Worm (Caenorhabditis elegans): Measurements from ENCODE around the gene Y50D4B.6.

The Y50D4B.6 gene

ce11 chrV:1051651-1052050 is 32.5 kb upstream of the Y50D4B.6 start:
- TF ChIP-seq egl-27 (tag; optimal IDR thresholded peaks at IDR 0.05) (no peak), elt-1 (tag; optimal IDR thresholded peaks at IDR 0.05) (no peak), elt-3 (tag; optimal IDR thresholded peaks at IDR 0.05) (no peak), unc-55 (GFP tag; optimal IDR thresholded peaks at IDR 0.05) (no peak), unc-39 (tag; optimal IDR thresholded peaks at IDR 0.05) (no peak), ztf-4 (tag; optimal IDR thresholded peaks at IDR 0.05) (no peak), C34F6.9 (tag; optimal IDR thresholded peaks at IDR 0.05) (no peak), ama-1 (optimal IDR thresholded peaks at IDR 0.05) (no peak), lsy-2 (tag; optimal IDR thresholded peaks at IDR 0.05) (no peak), blmp-1 (tag; optimal IDR thresholded peaks at IDR 0.05; ENCODE audit: insufficient read depth) (no peak)

- TF ChIP-seq nhr-21 (tag; optimal IDR thresholded peaks at IDR 0.05) (no peak), mbf-1 (tag; optimal IDR thresholded peaks at IDR 0.05) (no peak), elt-1 (tag; optimal IDR thresholded peaks at IDR 0.05) (no peak), unc-39 (tag; optimal IDR thresholded peaks at IDR 0.05) (no peak), nhr-129 (tag; optimal IDR thresholded peaks at IDR 0.05) (no peak), snpc-4 (tag; optimal IDR thresholded peaks at IDR 0.05) (no peak), F13H6.1 (tag; optimal IDR thresholded peaks at IDR 0.05) (no peak), sem-4 (tag; optimal IDR thresholded peaks at IDR 0.05) (no peak), ztf-11 (tag; optimal IDR thresholded peaks at IDR 0.05) (no peak), ztf-1 (GFP tag; conservative IDR thresholded peaks at IDR 0.05) (no peak), blmp-1 (tag; optimal IDR thresholded peaks at IDR 0.05; ENCODE audit: insufficient read depth) (no peak), mdl-1 (tag; optimal IDR thresholded peaks at IDR 0.05) (no peak), elt-3 (tag; optimal IDR thresholded peaks at IDR 0.05) (no peak), lin-39 (tag; optimal IDR thresholded peaks at IDR 0.05) (no peak), lin-11 (tag; optimal IDR thresholded peaks at IDR 0.05) (no peak), gmeb-1 (tag; optimal IDR thresholded peaks at IDR 0.05) (no peak), nhr-77 (tag; optimal IDR thresholded peaks at IDR 0.05) (no peak)
Observed at ce11 chrV:1052559-1053064, 31.5 kb upstream of the Y50D4B.6 start, which contains the start of gene K10C9.4. Gene K10C9.4, minus strand, starts transcription at chrV:1053014.

DNA sequence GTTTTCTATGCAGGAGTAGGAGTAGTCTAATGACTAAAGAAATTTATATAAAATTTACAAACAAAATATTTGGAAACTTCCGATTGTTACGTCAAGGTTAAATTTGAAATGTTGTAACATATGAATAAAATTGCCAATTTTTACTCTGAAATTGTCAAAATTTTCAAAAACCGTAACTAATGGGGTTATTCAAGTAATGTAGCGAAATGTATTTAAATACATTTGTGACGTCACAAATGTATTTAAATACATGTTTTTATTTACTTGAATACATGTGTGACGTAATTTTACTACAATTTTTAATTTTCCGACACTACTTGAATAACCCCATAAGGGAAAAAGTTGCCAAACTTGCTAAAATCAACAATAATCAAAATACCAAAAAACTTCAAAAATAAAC is 30.7 kb upstream of the Y50D4B.6 start:
- TF ChIP-seq elt-1 (tag; optimal IDR thresholded peaks at IDR 0.05) = no peak
- TF ChIP-seq elt-3 (tag; optimal IDR thresholded peaks at IDR 0.05) = no peak
- TF ChIP-seq ceh-16 (tag; optimal IDR thresholded peaks at IDR 0.05) = no peak
- no peak for TF ChIP-seq skn-1 (tag; optimal IDR thresholded peaks at IDR 0.05)
- TF ChIP-seq F13H6.1 (tag; optimal IDR thresholded peaks at IDR 0.05) = no peak
- no peak for TF ChIP-seq nhr-12 (tag; optimal IDR thresholded peaks at IDR 0.05)
- no peak for TF ChIP-seq zag-1 (tag; optimal IDR thresholded peaks at IDR 0.05)
- TF ChIP-seq nhr-6 (tag; optimal IDR thresholded peaks at IDR 0.05) = no peak
- TF ChIP-seq egl-27 (tag; optimal IDR thresholded peaks at IDR 0.05) = no peak
- TF ChIP-seq sma-3 (GFP tag; optimal IDR thresholded peaks at IDR 0.05) = no peak
- no peak for TF ChIP-seq lin-39 (tag; optimal IDR thresholded peaks at IDR 0.05)
- no peak for TF ChIP-seq sma-9 (GFP tag; optimal IDR thresholded peaks at IDR 0.05)
- TF ChIP-seq sma-9 (tag; optimal IDR thresholded peaks at IDR 0.05) = no peak
- no peak for TF ChIP-seq nhr-23 (tag; optimal IDR thresholded peaks at IDR 0.05)
- no peak for TF ChIP-seq alr-1 (tag; optimal IDR thresholded peaks at IDR 0.05)
- no peak for TF ChIP-seq aly-2 (tag; optimal IDR thresholded peaks at IDR 0.05)

DNA sequence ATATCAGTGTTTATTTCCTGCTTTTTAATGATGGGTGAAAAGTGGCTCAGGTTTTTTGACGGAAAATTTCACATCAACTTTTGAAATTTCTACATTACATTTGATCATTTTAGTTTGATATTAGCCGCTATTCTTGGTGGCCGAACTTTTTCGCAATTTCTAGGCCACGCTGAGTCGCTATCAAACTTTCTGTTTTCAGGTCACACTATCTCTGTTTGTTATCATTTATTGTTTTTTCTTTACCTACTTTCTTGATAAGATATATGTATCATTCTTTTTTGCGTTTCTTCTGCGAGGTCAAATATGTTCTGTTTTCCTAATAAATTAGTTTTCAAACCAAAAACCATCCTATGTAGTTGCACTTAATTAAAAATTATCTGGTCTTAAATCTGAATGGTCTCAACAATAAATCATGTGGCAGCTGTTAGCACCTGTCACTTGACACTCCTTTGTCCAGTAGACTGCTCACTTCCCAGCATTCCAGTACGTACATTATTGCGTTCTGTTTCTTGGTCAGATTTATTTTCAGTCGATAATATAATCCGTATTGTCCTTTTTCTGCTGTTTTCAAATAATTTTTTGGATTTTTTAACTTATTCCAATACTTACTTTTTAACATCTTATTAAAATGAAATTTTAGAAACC is 23.8 kb upstream of the Y50D4B.6 start:
- TF ChIP-seq nhr-11 (tag; optimal IDR thresholded peaks at IDR 0.05) (no peak), ceh-16 (tag; optimal IDR thresholded peaks at IDR 0.05) (no peak), gmeb-1 (tag; optimal IDR thresholded peaks at IDR 0.05) (peak; percentile 38), mdl-1 (tag; optimal IDR thresholded peaks at IDR 0.05) (no peak), snpc-4 (tag; optimal IDR thresholded peaks at IDR 0.05) (no peak), F13H6.1 (tag; optimal IDR thresholded peaks at IDR 0.05) (peak; percentile 21), dmd-4 (tag; optimal IDR thresholded peaks at IDR 0.05) (no peak), nhr-10 (tag; optimal IDR thresholded peaks at IDR 0.05) (no peak), nhr-12 (tag; optimal IDR thresholded peaks at IDR 0.05) (no peak), fos-1 (tag; optimal IDR thresholded peaks at IDR 0.05) (peak; percentile 78), lin-13 (GFP tag; optimal IDR thresholded peaks at IDR 0.05) (no peak), alr-1 (tag; optimal IDR thresholded peaks at IDR 0.05) (no peak), ceh-82 (tag; optimal IDR thresholded peaks at IDR 0.05) (no peak), aly-2 (tag; optimal IDR thresholded peaks at IDR 0.05) (no peak), mab-5 (tag; optimal IDR thresholded peaks at IDR 0.05) (peak; percentile 73), unc-55 (GFP tag; optimal IDR thresholded peaks at IDR 0.05) (no peak), peb-1 (tag; optimal IDR thresholded peaks at IDR 0.05) (no peak), sma-9 (GFP tag; optimal IDR thresholded peaks at IDR 0.05) (peak; percentile 8), sma-9 (tag; optimal IDR thresholded peaks at IDR 0.05) (no peak), R02D3.7 (tag; optimal IDR thresholded peaks at IDR 0.05) (no peak), ZK546.5 (tag; optimal IDR thresholded peaks at IDR 0.05) (no peak)

Data from whole organism, L2 larva.